Fruit fly (Drosophila melanogaster) whole organism, embryonic: ENCODE results near the gene CG14929.

Source experiments
- BtbVII ChIP-seq: fragments of 200-800 bp; sonication (Bioruptor generic); optimal IDR thresholded peaks from 3 replicates; lab custom pipeline; 2017; ENCODE audit warnings: missing biosample characterization, mild to moderate bottlenecking, missing genetic modification characterization
- CG10147 ChIP-seq: fragments of 200-800 bp; sonication (Bioruptor generic); optimal IDR thresholded peaks from 2 replicates; lab custom pipeline; 2019; ENCODE audit warnings: missing biosample characterization, mild to moderate bottlenecking, missing genetic modification characterization, moderate library complexity
- CG10267 ChIP-seq: fragments of 200-800 bp; sonication (Bioruptor generic); optimal IDR thresholded peaks from 2 replicates; lab custom pipeline; 2018; ENCODE audit warnings: missing biosample characterization, mild to moderate bottlenecking, missing genetic modification characterization, moderate library complexity
- CG11456 ChIP-seq: fragments of 200-800 bp; sonication (Bioruptor generic); IDR thresholded peaks from 3 replicates; pipeline ENCODE4 v1.3.6; 2022; ENCODE audit warnings: missing biosample characterization, missing genetic modification characterization
- CG12155 ChIP-seq: fragments of 200-800 bp; sonication (Bioruptor generic); optimal IDR thresholded peaks from 3 replicates; lab custom pipeline; 2016; ENCODE audit warnings: missing biosample characterization, missing genetic modification characterization
- CG12219 ChIP-seq: fragments of 200-800 bp; sonication (Bioruptor generic); optimal IDR thresholded peaks from 3 replicates; lab custom pipeline; 2018; ENCODE audit warnings: missing biosample characterization, mild to moderate bottlenecking, missing genetic modification characterization
- CG12659 ChIP-seq: fragments of 200-800 bp; sonication (Bioruptor generic); optimal IDR thresholded peaks from 3 replicates; lab custom pipeline; 2017; ENCODE audit warnings: mild to moderate bottlenecking, missing biosample characterization, missing genetic modification reagents, missing genetic modification characterization
- CG12769 ChIP-seq: fragments of 200-800 bp; sonication (Bioruptor generic); optimal IDR thresholded peaks from 2 replicates; lab custom pipeline; 2019; ENCODE audit warnings: missing biosample characterization, mild to moderate bottlenecking, missing genetic modification characterization, moderate library complexity
- CG13424 ChIP-seq: fragments of 200-800 bp; sonication (Bioruptor generic); optimal IDR thresholded peaks from 2 replicates; lab custom pipeline; 2019; ENCODE audit warnings: missing biosample characterization, mild to moderate bottlenecking, missing genetic modification characterization, moderate library complexity
- CG14050 ChIP-seq: fragments of 200-800 bp; sonication (Bioruptor generic); IDR thresholded peaks from 3 replicates; pipeline ENCODE4 v1.3.6; 2022; ENCODE audit warnings: missing biosample characterization, missing genetic modification characterization
- CG17568 ChIP-seq: fragments of 200-800 bp; sonication (Bioruptor generic); optimal IDR thresholded peaks from 2 replicates; lab custom pipeline; 2018; ENCODE audit warnings: missing biosample characterization, mild to moderate bottlenecking, missing genetic modification characterization, moderate library complexity
- CG17912 ChIP-seq: fragments of 200-800 bp; sonication (Bioruptor generic); optimal IDR thresholded peaks from 2 replicates; lab custom pipeline; 2018; ENCODE audit warnings: missing biosample characterization, mild to moderate bottlenecking, missing genetic modification characterization
- CG2120 ChIP-seq: fragments of 200-800 bp; sonication (Bioruptor generic); optimal IDR thresholded peaks from 3 replicates; lab custom pipeline; 2016; ENCODE audit warnings: missing biosample characterization, missing genetic modification characterization
- CG3281 ChIP-seq: fragments of 200-800 bp; sonication (Bioruptor generic); optimal IDR thresholded peaks from 3 replicates; lab custom pipeline; 2017; ENCODE audit warnings: missing biosample characterization, mild to moderate bottlenecking, missing genetic modification characterization
- CG34422 ChIP-seq: fragments of 200-800 bp; sonication (Bioruptor generic); IDR thresholded peaks from 3 replicates; pipeline ENCODE4 v1.3.6; 2022; ENCODE audit warnings: missing biosample characterization, missing genetic modification characterization
- CG5245 ChIP-seq: fragments of 200-800 bp; sonication (Bioruptor generic); optimal IDR thresholded peaks from 3 replicates; lab custom pipeline; 2016; ENCODE audit warnings: missing biosample characterization, missing genetic modification characterization
- CG6813 ChIP-seq: fragments of 200-800 bp; sonication (Bioruptor generic); optimal IDR thresholded peaks from 2 replicates; lab custom pipeline; 2017; ENCODE audit warnings: missing biosample characterization, missing genetic modification characterization, mild to moderate bottlenecking, moderate library complexity, missing genetic modification reagents
- CG7556 ChIP-seq: fragments of 200-800 bp; sonication (Bioruptor generic); optimal IDR thresholded peaks from 2 replicates; lab custom pipeline; 2017; ENCODE audit warnings: missing biosample characterization, mild to moderate bottlenecking, missing genetic modification characterization
- CG7745 ChIP-seq: fragments of 200-800 bp; sonication (Bioruptor generic); optimal IDR thresholded peaks from 2 replicates; lab custom pipeline; 2018; ENCODE audit warnings: missing biosample characterization, mild to moderate bottlenecking, missing genetic modification characterization, moderate library complexity
- CG7839 ChIP-seq: fragments of 200-800 bp; sonication (Bioruptor generic); optimal IDR thresholded peaks from 3 replicates; lab custom pipeline; 2018; ENCODE audit warnings: missing biosample characterization, mild to moderate bottlenecking, missing genetic modification characterization, moderate library complexity
- CG7928 ChIP-seq: fragments of 200-800 bp; sonication (Bioruptor generic); optimal IDR thresholded peaks from 2 replicates; lab custom pipeline; 2017; ENCODE audit warnings: missing biosample characterization, mild to moderate bottlenecking, missing genetic modification characterization
- CG8478 ChIP-seq: fragments of >200 bp; optimal IDR thresholded peaks from 2 replicates; lab custom pipeline; 2018
- CG8765 ChIP-seq: fragments of 200-800 bp; sonication (Bioruptor generic); IDR thresholded peaks from 2 replicates; pipeline ENCODE4 v1.3.6; 2022; ENCODE audit warnings: missing biosample characterization, missing genetic modification characterization
- CrebB ChIP-seq: fragments of 200-800 bp; sonication (Bioruptor generic); optimal IDR thresholded peaks from 3 replicates; lab custom pipeline; 2018; ENCODE audit warnings: missing biosample characterization, mild to moderate bottlenecking, missing genetic modification characterization
- D19B ChIP-seq: fragments of 200-800 bp; sonication (Bioruptor generic); optimal IDR thresholded peaks from 2 replicates; lab custom pipeline; 2017; ENCODE audit warnings: missing biosample characterization, mild to moderate bottlenecking, missing genetic modification characterization
- Dek ChIP-seq: fragments of 200-800 bp; sonication (Bioruptor generic); optimal IDR thresholded peaks from 3 replicates; lab custom pipeline; 2019; ENCODE audit warnings: missing biosample characterization, mild to moderate bottlenecking, missing genetic modification characterization, moderate library complexity
- Hr3 ChIP-seq: fragments of 200-800 bp; sonication (Bioruptor generic); optimal IDR thresholded peaks from 3 replicates; lab custom pipeline; 2016; ENCODE audit warnings: missing biosample characterization, missing genetic modification characterization
- MTF-1 ChIP-seq: fragments of 200-800 bp; sonication (Bioruptor generic); optimal IDR thresholded peaks from 2 replicates; lab custom pipeline; 2018; ENCODE audit warnings: missing biosample characterization, mild to moderate bottlenecking, missing genetic modification characterization, borderline replicate concordance
- NFAT ChIP-seq: fragments of 200-800 bp; sonication (Bioruptor generic); IDR thresholded peaks from 2 replicates; pipeline ENCODE4 v1.3.6; 2022; ENCODE audit warnings: missing biosample characterization, missing genetic modification characterization
- Neu2 ChIP-seq: fragments of 200-800 bp; sonication (Bioruptor generic); optimal IDR thresholded peaks from 3 replicates; lab custom pipeline; 2016; ENCODE audit warnings: missing biosample characterization, missing genetic modification characterization, borderline replicate concordance
- Ptx1 ChIP-seq: fragments of 200-800 bp; sonication (Bioruptor generic); IDR thresholded peaks from 2 replicates; pipeline ENCODE4 v1.3.6; 2022; ENCODE audit warnings: missing biosample characterization, missing genetic modification characterization
- Rfx ChIP-seq: fragments of 200-800 bp; sonication (Bioruptor generic); IDR thresholded peaks from 2 replicates; pipeline ENCODE4 v1.3.6; 2022; ENCODE audit warnings: missing biosample characterization, missing genetic modification characterization
- Sin3A ChIP-seq: fragments of >200 bp; optimal IDR thresholded peaks from 2 replicates; lab custom pipeline; 2018
- Sox102F ChIP-seq: fragments of 200-800 bp; sonication (Bioruptor generic); optimal IDR thresholded peaks from 2 replicates; lab custom pipeline; 2018; ENCODE audit warnings: missing biosample characterization, mild to moderate bottlenecking, missing genetic modification characterization, moderate library complexity
- Spps ChIP-seq: fragments of 200-800 bp; sonication (Bioruptor generic); optimal IDR thresholded peaks from 2 replicates; lab custom pipeline; 2018; ENCODE audit warnings: missing biosample characterization, mild to moderate bottlenecking, missing genetic modification characterization
- Trl ChIP-seq, 3 experiments: fragments of >200 bp in 2 of 3; fragments of 200-800 bp in 1 of 3; sonication (Bioruptor generic) in 1 of 3; optimal IDR thresholded peaks; 2 replicates in 1 of 3; 3 replicates in 2 of 3; lab custom pipeline; 2016 to 2017; ENCODE audit warnings: missing biosample characterization in 1 of 3, missing genetic modification characterization in 1 of 3
- Xbp1 ChIP-seq: fragments of 200-800 bp; sonication (Bioruptor generic); optimal IDR thresholded peaks from 3 replicates; lab custom pipeline; 2016; ENCODE audit warnings: missing biosample characterization, mild to moderate bottlenecking, missing genetic modification characterization
- ase ChIP-seq: fragments of 200-800 bp; sonication (Bioruptor generic); IDR thresholded peaks from 3 replicates; pipeline ENCODE4 v1.3.6; 2022; ENCODE audit warnings: missing biosample characterization, missing genetic modification characterization
- bab2 ChIP-seq: fragments of 200-800 bp; sonication (Bioruptor generic); optimal IDR thresholded peaks from 2 replicates; lab custom pipeline; 2016; ENCODE audit warnings: missing biosample characterization, missing genetic modification characterization
- bsh ChIP-seq, 2 experiments: fragments of 200-800 bp; sonication (Bioruptor generic); optimal IDR thresholded peaks; 2 replicates each; lab custom pipeline; 2017 to 2018; ENCODE audit warnings: mild to moderate bottlenecking in 2 of 2, missing biosample characterization in 2 of 2, missing genetic modification characterization in 2 of 2, moderate library complexity in 1 of 2
- exex ChIP-seq: fragments of 200-800 bp; sonication (Bioruptor generic); optimal IDR thresholded peaks from 4 replicates; lab custom pipeline; 2018; ENCODE audit warnings: missing biosample characterization, mild to moderate bottlenecking, missing genetic modification characterization, moderate library complexity
- gcm ChIP-seq: fragments of 200-800 bp; sonication (Bioruptor generic); optimal IDR thresholded peaks from 2 replicates; lab custom pipeline; 2019; ENCODE audit warnings: missing biosample characterization, mild to moderate bottlenecking, missing genetic modification characterization, moderate library complexity
- gem ChIP-seq: fragments of 200-800 bp; sonication (Bioruptor generic); optimal IDR thresholded peaks from 2 replicates; lab custom pipeline; 2019; ENCODE audit warnings: missing biosample characterization, mild to moderate bottlenecking, missing genetic modification characterization, moderate library complexity
- lov ChIP-seq, 2 experiments: fragments of 200-800 bp in 1 of 2; fragments of >200 bp in 1 of 2; sonication (Bioruptor generic) in 1 of 2; IDR thresholded peaks in 1 of 2; optimal IDR thresholded peaks in 1 of 2; 2 replicates in 1 of 2; 3 replicates in 1 of 2; pipeline versions ENCODE4 v1.3.6 to Lab custom; 2017 to 2022; ENCODE audit warnings: missing biosample characterization in 1 of 2, missing genetic modification characterization in 1 of 2
- prd ChIP-seq, 3 experiments: fragments of >200 bp in 2 of 3; fragments of 200-800 bp in 1 of 3; sonication (Bioruptor generic) in 1 of 3; optimal IDR thresholded peaks in 2 of 3; IDR thresholded peaks in 1 of 3; 2 replicates in 2 of 3; 3 replicates in 1 of 3; pipeline versions ENCODE4 v1.3.6 to Lab custom; 2017 to 2022; ENCODE audit warnings: missing biosample characterization in 1 of 3, missing genetic modification characterization in 1 of 3
- sc ChIP-seq, 3 experiments: fragments of >200 bp in 2 of 3; fragments of 200-800 bp in 1 of 3; sonication (Bioruptor generic) in 1 of 3; optimal IDR thresholded peaks; 2 replicates in 2 of 3; 3 replicates in 1 of 3; lab custom pipeline; 2017; ENCODE audit warnings: mild to moderate bottlenecking in 1 of 3, missing biosample characterization in 1 of 3, missing genetic modification characterization in 1 of 3, missing genetic modification reagents in 1 of 3
- schlank ChIP-seq: fragments of 200-800 bp; sonication (Bioruptor generic); optimal IDR thresholded peaks from 2 replicates; lab custom pipeline; 2018; ENCODE audit warnings: missing biosample characterization, mild to moderate bottlenecking, missing genetic modification characterization
- tgo ChIP-seq: fragments of 200-800 bp; sonication (Bioruptor generic); IDR thresholded peaks from 3 replicates; pipeline ENCODE4 v1.3.6; 2022; ENCODE audit warnings: missing biosample characterization, missing genetic modification characterization

CG14929 gene

DNA sequence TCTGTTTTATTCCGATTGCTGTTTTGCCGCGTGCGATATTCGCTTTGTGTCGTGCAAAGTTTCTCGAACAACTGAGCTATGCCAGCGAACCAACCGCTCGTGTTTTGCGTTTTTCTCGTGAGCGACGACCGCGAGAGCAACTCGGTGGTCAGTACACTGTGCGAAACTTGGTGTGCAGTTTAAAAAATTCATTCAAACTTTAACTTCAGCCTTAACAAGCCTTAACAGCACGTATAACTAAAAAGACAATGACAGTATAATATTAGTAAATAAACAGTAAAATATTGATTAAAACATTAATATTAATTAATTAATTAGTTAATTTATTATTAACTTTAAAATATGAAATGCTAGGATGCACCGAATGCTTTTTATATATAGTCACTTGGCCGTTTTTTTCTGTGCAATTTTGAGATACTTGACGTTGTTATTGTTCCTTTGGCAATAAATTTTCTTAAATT is 8.5 kb downstream of the CG14929 start, which contains the start of gene CG31705 (continued):
- TF ChIP-seq bsh (GFP tag; optimal IDR thresholded peaks at IDR 0.05; lab: Kevin White, UChicago), result no peak
- TF ChIP-seq Rfx, result peak; percentile 65
- no peak for TF ChIP-seq lov (optimal IDR thresholded peaks at IDR 0.05; lab: Kevin White, UChicago)
- no peak for TF ChIP-seq lov (GFP tag; IDR thresholded peaks at IDR 0.05; lab: Robert Waterston, UW)
- no peak for TF ChIP-seq exex (tag; lab: Kevin White, UChicago)
- TF ChIP-seq Xbp1 (GFP tag; lab: Kevin White, UChicago), result peak; percentile 7
- peak; percentile 50 for TF ChIP-seq CG12659 (GFP tag; lab: Kevin White, UChicago)
- peak; percentile 72 for TF ChIP-seq CG3281 (GFP tag; lab: Kevin White, UChicago)
- TF ChIP-seq CG8478 (lab: Kevin White, UChicago), result no peak
- peak; percentile 66 for TF ChIP-seq CG7556 (GFP tag; lab: Kevin White, UChicago)
- no peak for TF ChIP-seq CG17568 (GFP tag; lab: Kevin White, UChicago)
- TF ChIP-seq bab2 (GFP tag; lab: Kevin White, UChicago), result no peak
- TF ChIP-seq MTF-1 (GFP tag; lab: Kevin White, UChicago), result no peak
- TF ChIP-seq CG7745, result no peak
- TF ChIP-seq Spps (tag; lab: Kevin White, UChicago), result no peak
- TF ChIP-seq prd (optimal IDR thresholded peaks at IDR 0.05; lab: Kevin White, UChicago), result no peak
- peak; percentile 12; the same call in 1 of the 3 replicates for TF ChIP-seq prd (GFP tag; IDR thresholded peaks at IDR 0.05; lab: Robert Waterston, UW)
- no peak for TF ChIP-seq gcm (GFP tag; lab: Kevin White, UChicago)
- no peak for TF ChIP-seq CG17912 (GFP tag; lab: Kevin White, UChicago)
- 0 out of 3 replicates have a peak, but pooled peaks have one; percentile 25 for TF ChIP-seq CG11456 (GFP tag; lab: Robert Waterston, UW)
- TF ChIP-seq D19B (GFP tag; lab: Kevin White, UChicago), result peak; percentile 56
- peak; percentile 23; the same call in 1 of the 3 replicates for TF ChIP-seq ase (GFP tag; lab: Robert Waterston, UW)
- no peak for TF ChIP-seq CG7928 (GFP tag; lab: Kevin White, UChicago)
- no peak for TF ChIP-seq Neu2
- no peak for TF ChIP-seq Sin3A (lab: Kevin White, UChicago)
- no peak for TF ChIP-seq sc (optimal IDR thresholded peaks at IDR 0.05; lab: Kevin White, UChicago)
- no peak for TF ChIP-seq sc (GFP tag; optimal IDR thresholded peaks at IDR 0.05; lab: Kevin White, UChicago)
- TF ChIP-seq CG34422 (GFP tag; lab: Robert Waterston, UW), result peak; percentile 71; the same call in 1 of the 3 replicates
- peak; percentile 4 for TF ChIP-seq schlank (tag; lab: Kevin White, UChicago)
- peak; percentile 49 for TF ChIP-seq Sox102F
- peak; percentile 52 for TF ChIP-seq CG13424
- TF ChIP-seq CG12155 (GFP tag; lab: Kevin White, UChicago), result peak; percentile 12
- TF ChIP-seq CG12219 (GFP tag; lab: Kevin White, UChicago), result no peak
- peak; percentile 42; the same call in 2 of the 3 replicates for TF ChIP-seq CG14050 (GFP tag; lab: Robert Waterston, UW)
- TF ChIP-seq NFAT, result peak; percentile 57
- TF ChIP-seq CG10147 (GFP tag; lab: Kevin White, UChicago), result peak; percentile 70
- peak; percentile 76 for TF ChIP-seq gem (tag; lab: Kevin White, UChicago)
- no peak for TF ChIP-seq CG5245 (GFP tag; lab: Kevin White, UChicago)
- peak; percentile 30; the same call in 2 of the 3 replicates for TF ChIP-seq tgo (GFP tag; lab: Robert Waterston, UW)
- TF ChIP-seq CG12769 (tag; lab: Kevin White, UChicago), result no peak
- TF ChIP-seq CG8765 (GFP tag; lab: Robert Waterston, UW), result peak; percentile 41; the same call in 1 of the 2 replicates
- TF ChIP-seq CG2120, result peak; percentile 50
- peak; percentile 50 for TF ChIP-seq Dek (tag; lab: Kevin White, UChicago)
- no peak for TF ChIP-seq CrebB (tag; lab: Kevin White, UChicago)
- TF ChIP-seq CG7839 (tag; lab: Kevin White, UChicago), result peak; percentile 67
- no peak for TF ChIP-seq Trl (optimal IDR thresholded peaks at IDR 0.05; lab: Kevin White, UChicago)
- no peak for TF ChIP-seq Trl (GFP tag; optimal IDR thresholded peaks at IDR 0.05; lab: Kevin White, UChicago)
- TF ChIP-seq CG6813 (GFP tag; lab: Kevin White, UChicago), result no peak
- TF ChIP-seq CG10267, result peak; percentile 25
- peak; percentile 39 for TF ChIP-seq Hr3 (GFP tag; lab: Kevin White, UChicago)
- TF ChIP-seq BtbVII (GFP tag; lab: Kevin White, UChicago), result peak; percentile 55
- TF ChIP-seq Ptx1 (GFP tag; lab: Robert Waterston, UW), result 0 out of 2 replicates have a peak, but pooled peaks have one; percentile 20
